Worm (Caenorhabditis elegans) whole organism, midembryonic: ENCODE data around the gene C09H10.5.

Source experiments
- T22C8.4 ChIP-seq: fragments of 200-800 bp; sonication (Bioruptor generic); IDR thresholded peaks from 2 replicates; pipeline ENCODE4 v1.3.6; 2022; ENCODE audit warnings: missing genetic modification characterization, missing compliant biosample characterization
- cog-1 ChIP-seq: sonication (generic microtip); optimal IDR thresholded peaks from 2 replicates; lab custom pipeline; 2016; ENCODE audit warnings: missing genetic modification characterization, missing compliant biosample characterization
- flt-1 ChIP-seq: fragments of 200-800 bp; sonication (Bioruptor generic); IDR thresholded peaks from 2 replicates; pipeline ENCODE4 v1.3.6; 2022; ENCODE audit warnings: missing genetic modification characterization, missing compliant biosample characterization
- klf-2 ChIP-seq: fragments of 200-800 bp; sonication (Bioruptor generic); conservative IDR thresholded peaks from 2 replicates; pipeline ENCODE4 v1.3.6; 2022; ENCODE audit warnings: missing genetic modification reagents, missing genetic modification characterization, missing compliant biosample characterization
- med-1 ChIP-seq: sonication (generic microtip); optimal IDR thresholded peaks from 2 replicates; lab custom pipeline; 2017; ENCODE audit warnings: missing genetic modification characterization, mild to moderate bottlenecking, missing compliant biosample characterization, antibody characterized with exemption, missing genetic modification reagents; ENCODE audit not compliant: insufficient read depth
- ref-1 ChIP-seq: fragments of 200-800 bp; sonication (Bioruptor generic); conservative IDR thresholded peaks from 2 replicates; pipeline ENCODE4 v1.3.6; 2022; ENCODE audit warnings: missing genetic modification reagents, missing genetic modification characterization, missing compliant biosample characterization
- tab-1 ChIP-seq: fragments of 200-800 bp; sonication (Bioruptor generic); IDR thresholded peaks from 2 replicates; pipeline ENCODE4 v1.3.6; 2022; ENCODE audit warnings: missing genetic modification characterization, missing compliant biosample characterization
- ztf-23 ChIP-seq: fragments of 200-800 bp; sonication (Bioruptor generic); IDR thresholded peaks from 2 replicates; pipeline ENCODE4 v1.3.6; 2022; ENCODE audit warnings: missing genetic modification reagents, missing genetic modification characterization, missing compliant biosample characterization
- ztf-29 ChIP-seq: fragments of 200-800 bp; sonication (Bioruptor generic); IDR thresholded peaks from 2 replicates; pipeline ENCODE4 v1.3.6; 2022; ENCODE audit warnings: missing genetic modification reagents, missing genetic modification characterization, missing compliant biosample characterization

DNA sequence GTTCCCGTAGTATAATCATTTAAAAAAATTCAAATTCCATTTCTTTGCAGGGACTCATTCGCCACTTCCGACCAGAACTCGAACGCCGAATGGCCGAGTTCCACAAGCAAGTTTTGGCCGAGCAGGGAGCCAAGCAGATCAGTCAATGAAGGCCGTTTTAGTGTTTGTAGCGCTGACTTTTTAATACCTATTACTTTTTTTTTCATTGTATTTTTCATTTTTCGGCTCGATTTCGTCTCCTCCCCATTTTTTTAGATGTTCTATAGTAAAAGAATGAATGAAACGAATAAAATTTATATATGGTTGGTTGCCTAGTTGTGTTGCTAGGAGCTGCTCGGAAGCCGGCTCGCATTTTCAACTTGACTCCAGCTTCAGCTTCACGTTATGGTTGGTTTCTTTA, 3.7 kb downstream of the C09H10.5 start, which contains the start of gene C09H10.4:
- TF ChIP-seq med-1 (GFP tag; lab: Kevin White, UChicago) (no peak), flt-1 (GFP tag; lab: Robert Waterston, UW) (no peak), klf-2 (GFP tag; lab: Robert Waterston, UW) (no peak), ztf-29 (GFP tag; lab: Robert Waterston, UW) (no peak), ztf-23 (GFP tag; lab: Robert Waterston, UW) (no peak), T22C8.4 (GFP tag; lab: Robert Waterston, UW) (no peak), tab-1 (GFP tag; lab: Robert Waterston, UW) (no peak), ref-1 (GFP tag; lab: Robert Waterston, UW) (no peak), cog-1 (tag; lab: Kevin White, UChicago) (no peak)
